Fruit fly (Drosophila melanogaster) whole organism, larva: Measurements from ENCODE around the gene CG32647.

Experiments
- noc ChIP-seq: fragments of 200-800 bp; sonication (Bioruptor generic); optimal IDR thresholded peaks from 3 replicates; lab custom pipeline; 2019; ENCODE audit warnings: missing biosample characterization, mild to moderate bottlenecking, missing genetic modification characterization, moderate library complexity

The CG32647 gene

DNA sequence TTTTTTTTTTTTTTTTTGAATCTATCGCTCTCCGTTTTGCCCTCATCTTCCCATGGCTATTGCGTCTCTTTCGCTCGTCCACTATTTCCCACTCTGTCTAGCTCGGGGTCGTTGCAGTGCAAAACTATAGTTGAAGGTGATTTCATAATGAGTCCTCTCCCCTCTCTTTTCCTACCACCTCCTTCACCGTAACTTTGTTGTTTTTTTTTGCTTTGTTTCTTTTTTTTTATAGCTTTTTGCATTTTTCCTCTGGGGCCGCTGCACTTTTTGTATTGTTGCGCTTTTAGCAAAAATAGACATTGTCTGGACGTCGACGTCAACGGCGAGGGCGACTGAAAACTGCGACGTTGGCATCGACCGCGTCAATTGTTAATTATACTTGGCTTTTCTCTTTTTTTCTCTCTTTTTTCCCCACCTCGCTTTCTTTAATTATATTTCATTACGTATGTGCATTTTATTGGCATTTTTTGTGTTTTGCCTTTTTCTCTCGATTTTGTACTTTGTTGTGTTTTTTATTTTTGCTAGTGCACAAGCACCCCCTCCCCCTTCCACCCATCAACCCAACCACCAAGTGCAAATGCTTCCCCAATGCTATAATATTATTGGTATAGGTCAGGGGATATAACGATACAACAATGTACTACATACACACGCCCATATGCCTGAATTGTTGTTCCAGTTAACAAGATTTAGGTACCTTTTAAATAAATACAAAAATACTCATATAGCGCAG is 59.4 kb downstream of the CG32647 start:
- no peak for TF ChIP-seq noc (tag; lab: Kevin White, UChicago)

DNA sequence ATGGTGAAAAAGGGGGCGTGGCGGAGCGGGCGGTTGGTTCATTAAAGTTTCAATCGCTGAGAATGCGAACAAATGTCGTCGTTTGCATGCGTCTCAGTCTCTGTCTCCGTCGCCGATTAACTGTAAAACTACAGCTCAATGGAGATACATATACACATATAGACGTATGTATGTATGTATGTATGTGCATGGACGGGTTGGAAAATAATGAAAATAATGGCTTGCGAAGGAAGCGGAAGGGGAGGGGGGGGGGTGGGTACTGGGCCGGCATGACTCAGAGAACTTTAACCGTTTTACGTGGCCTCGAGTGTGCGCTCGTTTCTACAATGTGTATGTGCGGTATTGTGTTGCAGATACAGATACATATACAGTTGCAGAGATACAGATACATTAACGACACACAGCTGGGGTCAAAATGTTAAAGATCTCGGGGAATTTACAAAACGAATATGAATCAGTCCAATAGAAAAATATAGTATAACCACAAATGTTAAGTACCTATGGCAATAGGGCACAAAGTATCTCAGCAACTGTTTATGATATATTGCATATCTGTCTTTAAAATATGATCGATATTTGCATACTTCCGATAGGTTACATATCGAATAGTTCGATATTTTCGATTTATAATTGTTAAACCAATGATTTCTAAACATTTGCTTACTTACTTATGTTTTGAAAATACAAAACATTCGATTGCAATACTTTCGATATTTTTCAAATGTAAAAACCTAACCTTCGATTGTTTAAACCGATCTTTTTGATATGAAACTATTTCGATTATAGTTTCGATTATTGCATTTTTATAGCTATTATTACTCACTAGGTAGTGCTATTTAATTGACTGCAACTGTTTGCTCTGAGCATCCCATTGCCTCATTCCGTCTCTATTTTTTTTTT is 60.2 kb downstream of the CG32647 start:
- no peak for TF ChIP-seq noc (tag; lab: Kevin White, UChicago)

DNA sequence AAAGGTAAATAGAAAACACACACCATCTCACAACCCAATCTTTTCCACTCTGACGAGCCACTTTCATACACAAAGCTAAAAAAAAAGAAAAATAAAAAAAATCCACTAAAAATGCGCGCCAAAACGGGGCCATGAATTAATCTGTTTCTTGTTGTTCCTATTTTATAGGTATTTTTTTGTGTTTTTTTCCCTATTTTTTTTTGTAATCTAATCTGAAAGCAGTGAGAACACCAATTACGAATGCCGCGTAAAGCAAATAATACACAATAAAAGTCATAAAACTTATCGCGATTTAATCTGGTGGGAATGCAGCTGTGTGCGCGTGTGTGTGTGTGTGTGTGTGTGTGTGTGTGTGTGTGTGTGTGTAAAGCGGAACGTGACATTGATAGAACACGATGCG is 61.4 kb downstream of the CG32647 start:
- peak; percentile 63 for TF ChIP-seq noc (tag; lab: Kevin White, UChicago)

DNA sequence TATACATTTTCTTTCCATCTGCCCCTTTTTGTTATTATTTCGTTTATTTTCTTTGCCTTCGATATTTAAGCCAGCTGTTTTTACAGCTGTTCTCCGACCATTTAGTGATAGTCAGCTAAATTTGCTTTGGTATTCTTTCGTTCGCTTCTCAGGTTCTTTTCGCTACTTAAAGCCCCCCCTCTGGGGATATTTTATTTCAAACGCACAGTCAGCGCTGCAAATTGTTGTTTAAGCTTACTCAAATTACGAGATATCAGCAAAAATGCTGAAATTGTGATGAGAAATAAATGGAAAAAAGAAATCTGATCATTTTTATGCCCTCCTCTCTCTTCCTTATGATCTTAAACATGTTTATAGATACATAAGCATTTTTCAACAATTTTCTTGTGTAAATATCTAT is 62.7 kb downstream of the CG32647 start:
- no peak for TF ChIP-seq noc (tag; lab: Kevin White, UChicago)
